Fruit fly (Drosophila melanogaster) whole organism, embryonic: ENCODE results near the gene CG3625.

Source experiments
- Abd-B ChIP-seq: fragments of 200-800 bp; sonication (Bioruptor generic); optimal IDR thresholded peaks from 2 replicates; lab custom pipeline; 2018; ENCODE audit warnings: missing biosample characterization, mild to moderate bottlenecking, missing genetic modification characterization, moderate library complexity
- CG12104 ChIP-seq: fragments of 200-800 bp; sonication (Bioruptor generic); optimal IDR thresholded peaks from 3 replicates; lab custom pipeline; 2016; ENCODE audit warnings: missing biosample characterization, missing genetic modification characterization
- CG15514 ChIP-seq: fragments of 200-800 bp; sonication (Bioruptor generic); optimal IDR thresholded peaks from 3 replicates; lab custom pipeline; 2017; ENCODE audit warnings: missing biosample characterization, missing genetic modification characterization, mild to moderate bottlenecking, moderate library complexity, missing genetic modification reagents
- CG16779 ChIP-seq: fragments of 200-800 bp; sonication (Bioruptor generic); IDR thresholded peaks from 2 replicates; pipeline ENCODE4 v1.3.6; 2022; ENCODE audit warnings: missing biosample characterization, missing genetic modification characterization
- CG2712 ChIP-seq: fragments of 200-800 bp; optimal IDR thresholded peaks from 3 replicates; lab custom pipeline; 2019; ENCODE audit warnings: missing biosample characterization, mild to moderate bottlenecking, missing genetic modification characterization, moderate library complexity
- CG31388 ChIP-seq: fragments of 200-800 bp; sonication (Bioruptor generic); optimal IDR thresholded peaks from 2 replicates; lab custom pipeline; 2016; ENCODE audit warnings: missing biosample characterization, missing genetic modification characterization
- CG43689 ChIP-seq: fragments of 200-800 bp; sonication (Bioruptor generic); IDR thresholded peaks from 2 replicates; pipeline ENCODE4 v1.3.6; 2022; ENCODE audit warnings: missing biosample characterization, missing genetic modification characterization
- CG5180 ChIP-seq: fragments of 200-800 bp; sonication (Bioruptor generic); optimal IDR thresholded peaks from 3 replicates; lab custom pipeline; 2017; ENCODE audit warnings: missing biosample characterization, missing genetic modification characterization, mild to moderate bottlenecking, moderate library complexity, missing genetic modification reagents
- CG5953 ChIP-seq: fragments of 200-800 bp; sonication (Bioruptor generic); IDR thresholded peaks from 2 replicates; pipeline ENCODE4 v1.3.6; 2022; ENCODE audit warnings: missing biosample characterization, missing genetic modification characterization
- CG6683 ChIP-seq: fragments of 200-800 bp; sonication (Bioruptor generic); optimal IDR thresholded peaks from 2 replicates; lab custom pipeline; 2017; ENCODE audit warnings: missing biosample characterization, mild to moderate bottlenecking, missing genetic modification characterization, missing genetic modification reagents
- CG6813 ChIP-seq: fragments of 200-800 bp; sonication (Bioruptor generic); optimal IDR thresholded peaks from 2 replicates; lab custom pipeline; 2017; ENCODE audit warnings: missing biosample characterization, missing genetic modification characterization, mild to moderate bottlenecking, moderate library complexity, missing genetic modification reagents
- CG6854 ChIP-seq: fragments of 200-800 bp; sonication (Bioruptor generic); optimal IDR thresholded peaks from 3 replicates; lab custom pipeline; 2017; ENCODE audit warnings: missing biosample characterization, mild to moderate bottlenecking, missing genetic modification characterization
- CG8089 ChIP-seq: fragments of 200-800 bp; sonication (Bioruptor generic); optimal IDR thresholded peaks from 3 replicates; lab custom pipeline; 2016; ENCODE audit warnings: missing biosample characterization, missing genetic modification characterization
- CG8944 ChIP-seq: fragments of 200-800 bp; sonication (Bioruptor generic); optimal IDR thresholded peaks from 3 replicates; lab custom pipeline; 2016; ENCODE audit warnings: missing biosample characterization, missing genetic modification characterization
- CG9609 ChIP-seq: fragments of 200-800 bp; sonication (Bioruptor generic); optimal IDR thresholded peaks from 3 replicates; lab custom pipeline; 2016; ENCODE audit warnings: missing biosample characterization, missing genetic modification characterization
- CoRest ChIP-seq: fragments of 200-800 bp; sonication (Bioruptor generic); optimal IDR thresholded peaks from 3 replicates; lab custom pipeline; 2018; ENCODE audit warnings: missing biosample characterization, mild to moderate bottlenecking, missing genetic modification characterization, moderate library complexity
- Dp ChIP-seq: fragments of 200-800 bp; sonication (Bioruptor generic); optimal IDR thresholded peaks from 2 replicates; lab custom pipeline; 2018; ENCODE audit warnings: missing biosample characterization, mild to moderate bottlenecking, missing genetic modification characterization, moderate library complexity
- ERR ChIP-seq: fragments of 200-800 bp; sonication (Bioruptor generic); optimal IDR thresholded peaks from 2 replicates; lab custom pipeline; 2016; ENCODE audit warnings: missing biosample characterization, missing genetic modification characterization
- HLH54F ChIP-seq: fragments of 200-800 bp; sonication (Bioruptor generic); optimal IDR thresholded peaks from 3 replicates; lab custom pipeline; 2016; ENCODE audit warnings: missing biosample characterization, missing genetic modification characterization
- HLHmδ ChIP-seq: fragments of 200-800 bp; sonication (Bioruptor generic); optimal IDR thresholded peaks from 2 replicates; lab custom pipeline; 2018; ENCODE audit warnings: missing biosample characterization, mild to moderate bottlenecking, missing genetic modification characterization, moderate library complexity
- MESR4 ChIP-seq: fragments of 200-800 bp; sonication (Bioruptor generic); optimal IDR thresholded peaks from 2 replicates; lab custom pipeline; 2018; ENCODE audit warnings: missing biosample characterization, mild to moderate bottlenecking, missing genetic modification characterization, moderate library complexity
- Myb ChIP-seq: fragments of 200-800 bp; sonication (Bioruptor generic); optimal IDR thresholded peaks from 2 replicates; lab custom pipeline; 2016; ENCODE audit warnings: missing biosample characterization, missing genetic modification characterization
- Neu2 ChIP-seq: fragments of 200-800 bp; sonication (Bioruptor generic); optimal IDR thresholded peaks from 3 replicates; lab custom pipeline; 2016; ENCODE audit warnings: missing biosample characterization, missing genetic modification characterization, borderline replicate concordance
- Optix ChIP-seq: fragments of 200-800 bp; sonication (Bioruptor generic); IDR thresholded peaks from 3 replicates; pipeline ENCODE4 v1.3.6; 2022; ENCODE audit warnings: missing biosample characterization, missing genetic modification characterization
- PHDP ChIP-seq: fragments of 200-800 bp; sonication (Bioruptor generic); optimal IDR thresholded peaks from 3 replicates; lab custom pipeline; 2018; ENCODE audit warnings: missing biosample characterization, mild to moderate bottlenecking, missing genetic modification characterization, moderate library complexity
- Poxn ChIP-seq: fragments of 200-800 bp; sonication (Bioruptor generic); IDR thresholded peaks from 2 replicates; pipeline ENCODE4 v1.3.6; 2022; ENCODE audit warnings: missing biosample characterization, missing genetic modification characterization
- Stat92E ChIP-seq, 3 experiments: fragments of >200 bp in 2 of 3; fragments of 200-800 bp in 1 of 3; sonication (Bioruptor generic) in 1 of 3; optimal IDR thresholded peaks; 2 replicates each; lab custom pipeline; 2017 to 2019; ENCODE audit warnings: missing biosample characterization in 3 of 3, missing genetic modification characterization in 3 of 3, mild to moderate bottlenecking in 1 of 3, moderate library complexity in 1 of 3
- br ChIP-seq: fragments of >200 bp; optimal IDR thresholded peaks from 2 replicates; lab custom pipeline; 2017
- caup ChIP-seq: fragments of 200-800 bp; sonication (Bioruptor generic); optimal IDR thresholded peaks from 3 replicates; lab custom pipeline; 2017; ENCODE audit warnings: missing biosample characterization, mild to moderate bottlenecking, missing genetic modification characterization, moderate library complexity; ENCODE audit not compliant: severe bottlenecking
- dati ChIP-seq: fragments of 200-800 bp; sonication (Bioruptor generic); IDR thresholded peaks from 2 replicates; pipeline ENCODE4 v1.3.6; 2022; ENCODE audit warnings: missing biosample characterization, missing genetic modification characterization
- dimm ChIP-seq: fragments of 200-800 bp; sonication (Bioruptor generic); IDR thresholded peaks from 2 replicates; pipeline ENCODE4 v1.3.6; 2022; ENCODE audit warnings: missing biosample characterization, missing genetic modification characterization
- exex ChIP-seq: fragments of 200-800 bp; sonication (Bioruptor generic); optimal IDR thresholded peaks from 4 replicates; lab custom pipeline; 2018; ENCODE audit warnings: missing biosample characterization, mild to moderate bottlenecking, missing genetic modification characterization, moderate library complexity
- fd64A ChIP-seq: fragments of 200-800 bp; sonication (Bioruptor generic); optimal IDR thresholded peaks from 3 replicates; lab custom pipeline; 2018; ENCODE audit warnings: missing biosample characterization, mild to moderate bottlenecking, missing genetic modification characterization
- hb ChIP-seq: fragments of 200-800 bp; sonication (Bioruptor generic); IDR thresholded peaks from 3 replicates; pipeline ENCODE4 v1.3.6; 2022; ENCODE audit warnings: missing biosample characterization, missing genetic modification characterization; ENCODE audit not compliant: partially characterized antibody
- insv ChIP-seq, 2 experiments: fragments of 200-800 bp; sonication (Bioruptor generic); optimal IDR thresholded peaks; 3 replicates each; lab custom pipeline; 2016 to 2018; ENCODE audit warnings: missing biosample characterization in 2 of 2, missing genetic modification characterization in 2 of 2
- kah ChIP-seq: fragments of 200-800 bp; sonication (Bioruptor generic); optimal IDR thresholded peaks from 2 replicates; lab custom pipeline; 2018; ENCODE audit warnings: missing biosample characterization, mild to moderate bottlenecking, missing genetic modification characterization
- mam ChIP-seq: fragments of 200-800 bp; sonication (Bioruptor generic); optimal IDR thresholded peaks from 3 replicates; lab custom pipeline; 2016; ENCODE audit warnings: missing biosample characterization, missing genetic modification characterization
- nerfin-2 ChIP-seq: fragments of 200-800 bp; sonication (Bioruptor generic); IDR thresholded peaks from 2 replicates; pipeline ENCODE4 v1.3.6; 2022; ENCODE audit warnings: missing biosample characterization, missing genetic modification characterization; ENCODE audit not compliant: partially characterized antibody
- phol ChIP-seq: fragments of 200-800 bp; sonication (Bioruptor generic); optimal IDR thresholded peaks from 3 replicates; lab custom pipeline; 2018; ENCODE audit warnings: missing biosample characterization, mild to moderate bottlenecking, missing genetic modification characterization, moderate library complexity
- pros ChIP-seq: fragments of 200-800 bp; sonication (Bioruptor generic); optimal IDR thresholded peaks from 3 replicates; lab custom pipeline; 2019; ENCODE audit warnings: missing biosample characterization, mild to moderate bottlenecking, missing genetic modification characterization, moderate library complexity
- psq ChIP-seq: fragments of 200-800 bp; sonication (Bioruptor generic); optimal IDR thresholded peaks from 2 replicates; lab custom pipeline; 2017; ENCODE audit warnings: missing biosample characterization, missing genetic modification characterization
- ro ChIP-seq: fragments of 200-800 bp; sonication (Bioruptor generic); IDR thresholded peaks from 2 replicates; pipeline ENCODE4 v1.3.6; 2022; ENCODE audit warnings: missing biosample characterization, missing genetic modification characterization
- shn ChIP-seq: fragments of 200-800 bp; sonication (Bioruptor generic); optimal IDR thresholded peaks from 3 replicates; lab custom pipeline; 2016; ENCODE audit warnings: missing biosample characterization, missing genetic modification characterization
- sim ChIP-seq: fragments of 200-800 bp; sonication (Bioruptor generic); IDR thresholded peaks from 2 replicates; pipeline ENCODE4 v1.3.6; 2022; ENCODE audit warnings: missing biosample characterization, missing genetic modification characterization
- ssp ChIP-seq: fragments of 200-800 bp; sonication (Bioruptor generic); IDR thresholded peaks from 2 replicates; pipeline ENCODE4 v1.3.6; 2022; ENCODE audit warnings: missing biosample characterization, missing genetic modification characterization
- tup ChIP-seq: fragments of 200-800 bp; sonication (Bioruptor generic); optimal IDR thresholded peaks from 2 replicates; lab custom pipeline; 2016; ENCODE audit warnings: missing biosample characterization, mild to moderate bottlenecking, missing genetic modification characterization, moderate library complexity
- wek ChIP-seq: fragments of 200-800 bp; sonication (Bioruptor generic); optimal IDR thresholded peaks from 3 replicates; lab custom pipeline; 2018; ENCODE audit warnings: missing biosample characterization, mild to moderate bottlenecking, missing genetic modification characterization, moderate library complexity

CG3625 gene

DNA sequence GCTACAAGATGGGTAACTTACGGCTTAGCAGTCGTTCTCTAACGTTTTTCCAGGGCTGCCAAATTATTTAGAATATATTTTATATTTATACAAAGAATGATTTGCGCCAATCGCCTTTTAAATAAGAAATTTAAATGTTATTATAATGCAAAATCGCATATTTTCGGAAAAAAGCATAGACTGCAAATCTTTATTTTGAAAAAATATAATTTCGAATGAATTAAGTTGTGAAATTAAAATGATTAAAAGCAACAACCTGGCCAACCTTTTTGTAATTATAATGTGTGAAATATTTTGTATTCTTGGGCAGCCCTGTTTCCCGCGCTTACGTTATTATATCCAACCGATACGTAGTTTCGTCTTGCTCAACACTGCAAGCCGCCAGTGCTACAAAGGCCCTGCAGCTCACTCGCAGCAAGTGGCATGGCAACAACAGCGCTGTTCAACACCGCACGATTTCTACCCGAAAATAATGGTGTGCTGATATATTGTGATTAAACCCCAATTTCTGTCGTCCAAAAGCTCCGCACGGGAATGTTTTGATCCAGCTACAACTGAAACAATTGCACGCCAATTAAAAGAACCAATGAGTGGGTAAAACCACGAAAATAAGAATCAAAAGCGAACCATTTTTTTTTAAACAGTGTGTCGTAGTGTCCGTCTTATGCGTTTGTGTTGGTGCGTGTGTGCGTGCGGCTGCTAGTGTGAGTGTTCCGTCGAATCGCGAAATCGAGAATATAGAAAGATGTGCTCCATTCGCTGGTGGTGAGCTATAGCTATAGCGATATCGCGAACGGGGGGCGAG lies 6.1 kb upstream of the CG3625 start, which contains the start of gene Pi3K21B (continued):
- TF ChIP-seq CG15514 (GFP tag; lab: Kevin White, UChicago) (peak; percentile 78), MESR4 (GFP tag; lab: Kevin White, UChicago) (peak; percentile 97), dati (GFP tag; lab: Robert Waterston, UW) (0 out of 2 replicates have a peak, but pooled peaks have one; percentile 13), tup (GFP tag; lab: Kevin White, UChicago) (peak; percentile 90), Poxn (GFP tag; lab: Robert Waterston, UW) (peak; percentile 60; the same call in 1 of the 2 replicates), caup (GFP tag; lab: Kevin White, UChicago) (peak; percentile 91), kah (peak; percentile 89), Stat92E (GFP tag; optimal IDR thresholded peaks at IDR 0.05; lab: Kevin White, UChicago) (no peak), CG43689 (GFP tag; lab: Robert Waterston, UW) (no peak; the same call in none of the 2 replicates), CG6813 (GFP tag; lab: Kevin White, UChicago) (peak; percentile 53), PHDP (peak; percentile 89), nerfin-2 (GFP tag; lab: Robert Waterston, UW) (no peak), CG12104 (GFP tag; lab: Kevin White, UChicago) (peak; percentile 89), CG16779 (GFP tag; lab: Robert Waterston, UW) (peak; percentile 82), CG2712 (tag; lab: Kevin White, UChicago) (peak; percentile 92), HLHmδ (GFP tag; lab: Kevin White, UChicago) (peak; percentile 90), CG31388 (GFP tag; lab: Kevin White, UChicago) (peak; percentile 82), CG8089 (GFP tag; lab: Kevin White, UChicago) (peak; percentile 88), shn (GFP tag; lab: Kevin White, UChicago) (peak; percentile 93), ro (GFP tag; lab: Robert Waterston, UW) (peak; percentile 43; the same call in 1 of the 2 replicates), CG6854 (peak; percentile 29), sim (no peak), wek (GFP tag; lab: Kevin White, UChicago) (peak; percentile 57), mam (peak; percentile 96), dimm (GFP tag; lab: Robert Waterston, UW) (peak; percentile 64), ERR (GFP tag; lab: Kevin White, UChicago) (peak; percentile 81), phol (peak; percentile 93), HLH54F (GFP tag; lab: Kevin White, UChicago) (peak; percentile 96), CG5953 (GFP tag; lab: Robert Waterston, UW) (peak; percentile 82), Abd-B (GFP tag; lab: Kevin White, UChicago) (peak; percentile 92), exex (tag; lab: Kevin White, UChicago) (peak; percentile 46), CoRest (tag; lab: Kevin White, UChicago) (peak; percentile 95), Myb (peak; percentile 75), CG9609 (GFP tag; lab: Kevin White, UChicago) (peak; percentile 92), insv (GFP tag; optimal IDR thresholded peaks at IDR 0.05; lab: Kevin White, UChicago) (peak in 1 of 2 experiments; percentile 74), fd64A (GFP tag; lab: Kevin White, UChicago) (no peak), psq (peak; percentile 54), Optix (GFP tag; lab: Robert Waterston, UW) (peak; percentile 59; the same call in 1 of the 3 replicates), Dp (GFP tag; lab: Kevin White, UChicago) (peak; percentile 87), CG5180 (GFP tag; lab: Kevin White, UChicago) (peak; percentile 69), CG6683 (GFP tag; lab: Kevin White, UChicago) (peak; percentile 60), CG8944 (GFP tag; lab: Kevin White, UChicago) (peak; percentile 93), br (lab: Kevin White, UChicago) (no peak), ssp (GFP tag; lab: Robert Waterston, UW) (peak; percentile 84), hb (GFP tag; lab: Robert Waterston, UW) (no peak), pros (GFP tag; lab: Kevin White, UChicago) (peak; percentile 36), Neu2 (GFP tag; lab: Kevin White, UChicago) (peak; percentile 58)
